Worm (Caenorhabditis elegans) whole organism, L4 larva: ENCODE measurements around the gene Y119D3B.12.

Experiments used
- egl-27 ChIP-seq: sonication (generic microtip); optimal IDR thresholded peaks from 3 replicates; lab custom pipeline; 2017; ENCODE audit warnings: missing biosample characterization, missing genetic modification reagents, missing genetic modification characterization
- fkh-10 ChIP-seq: fragments of 150-350 bp; optimal IDR thresholded peaks from 2 replicates; lab custom pipeline; 2014; ENCODE audit warnings: missing biosample characterization, missing genetic modification reagents, missing genetic modification characterization
- mep-1 ChIP-seq: fragments of 150-350 bp; sonication (generic microtip); optimal IDR thresholded peaks from 3 replicates; lab custom pipeline; 2014; ENCODE audit warnings: missing biosample characterization, missing genetic modification characterization
- unc-130 ChIP-seq: sonication (generic microtip); optimal IDR thresholded peaks from 2 replicates; lab custom pipeline; 2016; ENCODE audit warnings: missing genetic modification reagents, missing genetic modification characterization, missing compliant biosample characterization
- unc-62 ChIP-seq, 3 experiments: fragments of 150-350 bp in 1 of 3; sonication (generic microtip); optimal IDR thresholded peaks in 2 of 3; peaks in 1 of 3; 1 replicate in 1 of 3; 2 replicates in 2 of 3; lab custom pipeline; 2014 to 2017; ENCODE audit warnings: missing biosample characterization in 3 of 3, missing genetic modification characterization in 3 of 3, missing genetic modification reagents in 3 of 3, missing genotype in 1 of 3

DNA sequence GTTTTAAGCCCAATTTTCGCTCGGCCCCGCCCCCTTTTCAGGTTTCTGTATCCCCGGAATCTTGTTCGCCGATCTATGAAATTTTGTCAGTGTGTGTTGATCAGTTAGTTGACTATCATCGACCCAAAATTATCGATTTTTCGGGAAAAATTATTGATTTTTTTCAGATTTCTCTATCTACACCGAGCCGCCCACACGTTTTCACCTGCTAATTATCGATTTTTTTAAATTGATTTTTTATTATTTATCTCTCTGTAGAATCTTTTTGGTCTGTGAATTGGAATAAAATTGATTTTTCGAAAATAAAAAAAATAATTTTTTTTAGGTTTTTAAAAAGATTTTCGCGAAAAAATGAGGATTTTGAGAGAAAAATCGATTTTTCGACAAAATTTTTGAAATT is 4.7 kb downstream of the Y119D3B.12 start:
- TF ChIP-seq fkh-10 (no peak), unc-130 (GFP tag; lab: Kevin White, UChicago) (no peak), unc-62 (GFP tag; optimal IDR thresholded peaks at IDR 0.05 in 1 of 2; lab: Kevin White, UChicago) (no peak), unc-62 (tag; optimal IDR thresholded peaks at IDR 0.05; lab: Kevin White, UChicago) (no peak), egl-27 (tag; lab: Kevin White, UChicago) (no peak), mep-1 (tag; lab: Kevin White, UChicago) (no peak)
